Fruit fly (Drosophila melanogaster) whole organism, embryonic: ENCODE data around the gene CG14207.

ENCODE experiments used
- Blimp-1 ChIP-seq: fragments of 200-800 bp; sonication (Bioruptor generic); optimal IDR thresholded peaks from 3 replicates; lab custom pipeline; 2018; ENCODE audit warnings: missing biosample characterization, missing genetic modification characterization, mild to moderate bottlenecking, moderate library complexity, missing genetic modification reagents
- Bteb2 ChIP-seq: fragments of 200-800 bp; sonication (Bioruptor generic); optimal IDR thresholded peaks from 2 replicates; lab custom pipeline; 2016; ENCODE audit warnings: missing biosample characterization, missing genetic modification characterization
- CG10274 ChIP-seq: fragments of 200-800 bp; sonication (Bioruptor generic); optimal IDR thresholded peaks from 3 replicates; lab custom pipeline; 2017; ENCODE audit warnings: missing biosample characterization, mild to moderate bottlenecking, missing genetic modification characterization
- CG10565 ChIP-seq: fragments of 200-800 bp; sonication (Bioruptor generic); optimal IDR thresholded peaks from 3 replicates; lab custom pipeline; 2016; ENCODE audit warnings: missing biosample characterization, mild to moderate bottlenecking, missing genetic modification characterization
- CG10654 ChIP-seq: fragments of 200-800 bp; sonication (Bioruptor generic); optimal IDR thresholded peaks from 2 replicates; lab custom pipeline; 2016; ENCODE audit warnings: missing biosample characterization, missing genetic modification characterization
- CG11085 ChIP-seq: fragments of 200-800 bp; sonication (Bioruptor generic); IDR thresholded peaks from 2 replicates; pipeline ENCODE4 v1.3.6; 2022; ENCODE audit warnings: missing biosample characterization, missing genetic modification characterization
- CG12769 ChIP-seq: fragments of 200-800 bp; sonication (Bioruptor generic); optimal IDR thresholded peaks from 2 replicates; lab custom pipeline; 2019; ENCODE audit warnings: missing biosample characterization, mild to moderate bottlenecking, missing genetic modification characterization, moderate library complexity
- CG16779 ChIP-seq: fragments of 200-800 bp; sonication (Bioruptor generic); IDR thresholded peaks from 2 replicates; pipeline ENCODE4 v1.3.6; 2022; ENCODE audit warnings: missing biosample characterization, missing genetic modification characterization
- CG18599 ChIP-seq: fragments of 200-800 bp; sonication (Bioruptor generic); optimal IDR thresholded peaks from 3 replicates; lab custom pipeline; 2017; ENCODE audit warnings: missing biosample characterization, missing genetic modification characterization, mild to moderate bottlenecking, moderate library complexity, missing genetic modification reagents
- CG33557 ChIP-seq: fragments of 200-800 bp; sonication (Bioruptor generic); optimal IDR thresholded peaks from 2 replicates; lab custom pipeline; 2019; ENCODE audit warnings: missing biosample characterization, mild to moderate bottlenecking, missing genetic modification characterization, moderate library complexity
- CG3838 ChIP-seq: fragments of 200-800 bp; sonication (Bioruptor generic); optimal IDR thresholded peaks from 3 replicates; lab custom pipeline; 2016; ENCODE audit warnings: missing biosample characterization, missing genetic modification characterization
- CG4707 ChIP-seq: fragments of 200-800 bp; sonication (Bioruptor generic); optimal IDR thresholded peaks from 2 replicates; lab custom pipeline; 2018; ENCODE audit warnings: missing biosample characterization, mild to moderate bottlenecking, missing genetic modification characterization, moderate library complexity
- CG5180 ChIP-seq: fragments of 200-800 bp; sonication (Bioruptor generic); optimal IDR thresholded peaks from 3 replicates; lab custom pipeline; 2017; ENCODE audit warnings: missing biosample characterization, missing genetic modification characterization, mild to moderate bottlenecking, moderate library complexity, missing genetic modification reagents
- CG7786 ChIP-seq: fragments of 200-800 bp; sonication (Bioruptor generic); optimal IDR thresholded peaks from 2 replicates; lab custom pipeline; 2016; ENCODE audit warnings: missing biosample characterization, missing genetic modification characterization
- CG9609 ChIP-seq: fragments of 200-800 bp; sonication (Bioruptor generic); optimal IDR thresholded peaks from 3 replicates; lab custom pipeline; 2016; ENCODE audit warnings: missing biosample characterization, missing genetic modification characterization
- E2f2 ChIP-seq: fragments of 200-800 bp; sonication (Bioruptor generic); IDR thresholded peaks from 2 replicates; pipeline ENCODE4 v1.3.6; 2022; ENCODE audit warnings: missing biosample characterization, missing genetic modification characterization
- Gsc ChIP-seq: fragments of 200-800 bp; sonication (Bioruptor generic); IDR thresholded peaks from 2 replicates; pipeline ENCODE4 v1.3.6; 2022; ENCODE audit warnings: missing biosample characterization, missing genetic modification characterization
- Gug ChIP-seq: fragments of 200-800 bp; sonication (Bioruptor generic); IDR thresholded peaks from 4 replicates; pipeline ENCODE4 v1.3.6; 2022; ENCODE audit warnings: missing biosample characterization, missing genetic modification characterization
- HLH3B ChIP-seq: fragments of 200-800 bp; sonication (Bioruptor generic); IDR thresholded peaks from 2 replicates; pipeline ENCODE4 v1.3.6; 2022; ENCODE audit warnings: missing biosample characterization, missing genetic modification characterization
- HmgD ChIP-seq: fragments of 200-800 bp; sonication (Bioruptor generic); optimal IDR thresholded peaks from 3 replicates; lab custom pipeline; 2016; ENCODE audit warnings: missing biosample characterization, missing genetic modification characterization
- MBD-R2 ChIP-seq: fragments of 200-800 bp; sonication (Bioruptor generic); IDR thresholded peaks from 2 replicates; pipeline ENCODE4 v1.3.6; 2022; ENCODE audit warnings: missing biosample characterization, missing genetic modification characterization
- Oli ChIP-seq: fragments of 200-800 bp; sonication (Bioruptor generic); optimal IDR thresholded peaks from 2 replicates; lab custom pipeline; 2018; ENCODE audit warnings: missing biosample characterization, mild to moderate bottlenecking, missing genetic modification characterization, moderate library complexity
- Rx ChIP-seq: fragments of 200-800 bp; sonication (Bioruptor generic); IDR thresholded peaks from 2 replicates; pipeline ENCODE4 v1.3.6; 2022; ENCODE audit warnings: missing biosample characterization, missing genetic modification characterization
- Six4 ChIP-seq: fragments of 200-800 bp; sonication (Bioruptor generic); optimal IDR thresholded peaks from 2 replicates; lab custom pipeline; 2016; ENCODE audit warnings: missing biosample characterization, missing genetic modification characterization
- Xbp1 ChIP-seq: fragments of 200-800 bp; sonication (Bioruptor generic); optimal IDR thresholded peaks from 3 replicates; lab custom pipeline; 2016; ENCODE audit warnings: missing biosample characterization, mild to moderate bottlenecking, missing genetic modification characterization
- Xrp1 ChIP-seq: fragments of 200-800 bp; sonication (Bioruptor generic); IDR thresholded peaks from 2 replicates; pipeline ENCODE4 v1.3.6; 2022; ENCODE audit warnings: missing biosample characterization, missing genetic modification characterization
- amos ChIP-seq: fragments of 200-800 bp; sonication (Bioruptor generic); IDR thresholded peaks from 2 replicates; pipeline ENCODE4 v1.3.6; 2022; ENCODE audit warnings: missing biosample characterization, missing genetic modification characterization; ENCODE audit not compliant: partially characterized antibody
- ap ChIP-seq: fragments of 200-800 bp; sonication (Bioruptor generic); IDR thresholded peaks from 2 replicates; pipeline ENCODE4 v1.3.6; 2022; ENCODE audit warnings: missing biosample characterization, missing genetic modification characterization
- bbx ChIP-seq: fragments of 200-800 bp; sonication (Bioruptor generic); IDR thresholded peaks from 2 replicates; pipeline ENCODE4 v1.3.6; 2022; ENCODE audit warnings: missing biosample characterization, missing genetic modification characterization; ENCODE audit not compliant: partially characterized antibody
- btn ChIP-seq: fragments of 200-800 bp; sonication (Bioruptor generic); optimal IDR thresholded peaks from 2 replicates; lab custom pipeline; 2016; ENCODE audit warnings: missing biosample characterization, missing genetic modification characterization
- cg ChIP-seq: fragments of 200-800 bp; sonication (Bioruptor generic); optimal IDR thresholded peaks from 3 replicates; lab custom pipeline; 2019; ENCODE audit warnings: missing biosample characterization, mild to moderate bottlenecking, missing genetic modification characterization, moderate library complexity
- chn ChIP-seq: fragments of 200-800 bp; sonication (Bioruptor generic); optimal IDR thresholded peaks from 2 replicates; lab custom pipeline; 2016; ENCODE audit warnings: missing biosample characterization, missing genetic modification characterization
- crol ChIP-seq: fragments of 200-800 bp; sonication (Bioruptor generic); IDR thresholded peaks from 2 replicates; pipeline ENCODE4 v1.3.6; 2022; ENCODE audit warnings: missing biosample characterization, missing genetic modification characterization
- eve ChIP-seq, 2 experiments: fragments of >200 bp; optimal IDR thresholded peaks; 2 replicates each; lab custom pipeline; 2017; ENCODE audit warnings: missing biosample characterization in 2 of 2, missing genetic modification characterization in 2 of 2
- fu2 ChIP-seq: fragments of 200-800 bp; sonication (Bioruptor generic); optimal IDR thresholded peaks from 2 replicates; lab custom pipeline; 2016; ENCODE audit warnings: missing biosample characterization, missing genetic modification characterization
- gce ChIP-seq: fragments of 200-800 bp; sonication (Bioruptor generic); IDR thresholded peaks from 3 replicates; pipeline ENCODE4 v1.3.6; 2022; ENCODE audit warnings: missing biosample characterization, missing genetic modification characterization
- ham ChIP-seq: fragments of 200-800 bp; sonication (Bioruptor generic); IDR thresholded peaks from 2 replicates; pipeline ENCODE4 v1.3.6; 2022; ENCODE audit warnings: missing biosample characterization, missing genetic modification characterization
- her ChIP-seq: fragments of 200-800 bp; sonication (Bioruptor generic); optimal IDR thresholded peaks from 2 replicates; lab custom pipeline; 2016; ENCODE audit warnings: missing biosample characterization, missing genetic modification characterization
- mam ChIP-seq: fragments of 200-800 bp; sonication (Bioruptor generic); optimal IDR thresholded peaks from 3 replicates; lab custom pipeline; 2016; ENCODE audit warnings: missing biosample characterization, missing genetic modification characterization
- nmo ChIP-seq: fragments of 200-800 bp; sonication (Bioruptor generic); optimal IDR thresholded peaks from 2 replicates; lab custom pipeline; 2018; ENCODE audit warnings: missing biosample characterization, mild to moderate bottlenecking, missing genetic modification characterization, moderate library complexity
- phol ChIP-seq: fragments of 200-800 bp; sonication (Bioruptor generic); optimal IDR thresholded peaks from 3 replicates; lab custom pipeline; 2018; ENCODE audit warnings: missing biosample characterization, mild to moderate bottlenecking, missing genetic modification characterization, moderate library complexity
- pros ChIP-seq: fragments of 200-800 bp; sonication (Bioruptor generic); optimal IDR thresholded peaks from 3 replicates; lab custom pipeline; 2019; ENCODE audit warnings: missing biosample characterization, mild to moderate bottlenecking, missing genetic modification characterization, moderate library complexity
- sc ChIP-seq, 3 experiments: fragments of >200 bp in 2 of 3; fragments of 200-800 bp in 1 of 3; sonication (Bioruptor generic) in 1 of 3; optimal IDR thresholded peaks; 2 replicates in 2 of 3; 3 replicates in 1 of 3; lab custom pipeline; 2017; ENCODE audit warnings: mild to moderate bottlenecking in 1 of 3, missing biosample characterization in 1 of 3, missing genetic modification characterization in 1 of 3, missing genetic modification reagents in 1 of 3
- slp2 ChIP-seq: fragments of 200-800 bp; sonication (Bioruptor generic); optimal IDR thresholded peaks from 2 replicates; lab custom pipeline; 2016; ENCODE audit warnings: missing biosample characterization, missing genetic modification characterization
- so ChIP-seq: fragments of 200-800 bp; sonication (Bioruptor generic); IDR thresholded peaks from 3 replicates; pipeline ENCODE4 v1.3.6; 2022; ENCODE audit warnings: missing biosample characterization, missing genetic modification characterization
- tap ChIP-seq: fragments of 200-800 bp; optimal IDR thresholded peaks from 3 replicates; lab custom pipeline; 2019; ENCODE audit warnings: missing biosample characterization, mild to moderate bottlenecking, missing genetic modification characterization, moderate library complexity
- tgo ChIP-seq: fragments of 200-800 bp; sonication (Bioruptor generic); IDR thresholded peaks from 3 replicates; pipeline ENCODE4 v1.3.6; 2022; ENCODE audit warnings: missing biosample characterization, missing genetic modification characterization
- z ChIP-seq: fragments of 200-800 bp; sonication (Bioruptor generic); IDR thresholded peaks from 3 replicates; pipeline ENCODE4 v1.3.6; 2022; ENCODE audit warnings: missing biosample characterization, missing genetic modification characterization
- zen2 ChIP-seq: fragments of 200-800 bp; sonication (Bioruptor generic); IDR thresholded peaks from 3 replicates; pipeline ENCODE4 v1.3.6; 2022; ENCODE audit warnings: missing biosample characterization, missing genetic modification characterization; ENCODE audit not compliant: partially characterized antibody

CG14207 gene

DNA sequence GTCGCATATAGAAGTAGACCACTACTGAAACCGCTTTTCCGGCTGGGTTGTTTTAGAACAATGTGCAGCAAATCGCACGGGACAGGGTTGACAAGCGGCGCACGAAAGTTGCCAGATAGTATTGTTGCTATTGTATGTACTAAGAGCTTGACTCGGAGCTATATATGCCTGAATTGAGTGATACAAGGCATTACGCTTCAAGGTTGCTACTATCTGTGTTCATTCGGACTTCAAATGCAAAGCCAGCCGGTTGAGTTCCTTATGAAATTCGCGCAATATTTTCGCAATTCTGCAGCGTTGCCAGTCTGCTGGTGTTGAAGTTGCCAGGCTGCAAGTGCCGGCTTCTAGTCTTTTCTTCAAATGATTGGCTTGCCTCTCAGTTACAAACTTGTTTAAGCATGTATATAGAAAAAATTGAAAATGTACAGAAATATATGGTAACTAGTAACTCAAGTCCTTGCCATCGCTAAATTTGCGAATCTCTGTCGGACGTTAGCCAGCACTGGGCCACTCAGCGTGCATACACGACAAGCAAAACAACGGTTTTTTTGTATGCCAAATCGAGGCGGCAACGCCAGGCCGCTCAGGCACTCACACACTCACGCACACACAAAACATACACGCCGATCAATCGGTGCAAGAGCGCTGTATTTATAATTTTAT is 46.9 kb downstream of the CG14207 start, which contains the start of the genes Ranbp21 and Elys (continued):
- peak; percentile 5 for TF ChIP-seq btn
- peak; percentile 53 for TF ChIP-seq slp2 (GFP tag; lab: Kevin White, UChicago)
- peak; percentile 59 for TF ChIP-seq phol
- TF ChIP-seq bbx (GFP tag; lab: Robert Waterston, UW), result 0 out of 2 replicates have a peak, but pooled peaks have one; percentile 12
- TF ChIP-seq CG33557 (GFP tag; lab: Kevin White, UChicago), result peak; percentile 7
- TF ChIP-seq eve (GFP tag; optimal IDR thresholded peaks at IDR 0.05; lab: Kevin White, UChicago), result no peak
- TF ChIP-seq ap (GFP tag; lab: Robert Waterston, UW), result no peak; the same call in 1 of the 2 replicates
- peak; percentile 56 for TF ChIP-seq CG7786 (GFP tag; lab: Kevin White, UChicago)
- TF ChIP-seq z (GFP tag; lab: Robert Waterston, UW), result no peak
- no peak for TF ChIP-seq CG3838 (GFP tag; lab: Kevin White, UChicago)
- peak; percentile 59 for TF ChIP-seq chn (GFP tag; lab: Kevin White, UChicago)
- TF ChIP-seq CG11085 (GFP tag; lab: Robert Waterston, UW), result 0 out of 2 replicates have a peak, but pooled peaks have one; percentile 9
- peak; percentile 65 for TF ChIP-seq fu2 (GFP tag; lab: Kevin White, UChicago)
- TF ChIP-seq Rx (GFP tag; lab: Robert Waterston, UW), result peak; percentile 57
- TF ChIP-seq MBD-R2 (GFP tag; lab: Robert Waterston, UW), result peak; percentile 68
- TF ChIP-seq sc (optimal IDR thresholded peaks at IDR 0.05; lab: Kevin White, UChicago), result no peak
- TF ChIP-seq sc (GFP tag; optimal IDR thresholded peaks at IDR 0.05; lab: Kevin White, UChicago), result no peak
- TF ChIP-seq amos (GFP tag; lab: Robert Waterston, UW), result peak; percentile 55; the same call in 1 of the 2 replicates
- TF ChIP-seq gce (GFP tag; lab: Robert Waterston, UW), result no peak
- TF ChIP-seq Six4 (GFP tag; lab: Kevin White, UChicago), result peak; percentile 16
- no peak for TF ChIP-seq ham (GFP tag; lab: Robert Waterston, UW)
- peak; percentile 69 for TF ChIP-seq cg (GFP tag; lab: Kevin White, UChicago)
- no peak for TF ChIP-seq crol (GFP tag; lab: Robert Waterston, UW)
- no peak for TF ChIP-seq CG10654
- TF ChIP-seq CG10565 (GFP tag; lab: Kevin White, UChicago), result no peak
- no peak for TF ChIP-seq CG4707 (GFP tag; lab: Kevin White, UChicago)
- TF ChIP-seq Bteb2 (GFP tag; lab: Kevin White, UChicago), result peak; percentile 30
- no peak for TF ChIP-seq Gsc
- peak; percentile 67 for TF ChIP-seq Xbp1 (GFP tag; lab: Kevin White, UChicago)
- no peak for TF ChIP-seq zen2 (GFP tag; lab: Robert Waterston, UW)
- TF ChIP-seq CG10274 (GFP tag; lab: Kevin White, UChicago), result no peak
- peak; percentile 44; the same call in 1 of the 3 replicates for TF ChIP-seq tgo (GFP tag; lab: Robert Waterston, UW)
- TF ChIP-seq nmo (GFP tag; lab: Kevin White, UChicago), result peak; percentile 72
- no peak for TF ChIP-seq CG18599 (GFP tag; lab: Kevin White, UChicago)
- peak; percentile 40 for TF ChIP-seq HmgD (GFP tag; lab: Kevin White, UChicago)
- no peak for TF ChIP-seq so (GFP tag; lab: Robert Waterston, UW)
- TF ChIP-seq pros (GFP tag; lab: Kevin White, UChicago), result no peak
- peak; percentile 69; the same call in 3 of the 4 replicates for TF ChIP-seq Gug (GFP tag; lab: Robert Waterston, UW)
- TF ChIP-seq HLH3B (GFP tag; lab: Robert Waterston, UW), result peak; percentile 25; the same call in 1 of the 2 replicates
- peak; percentile 60 for TF ChIP-seq Xrp1
- no peak for TF ChIP-seq CG16779 (GFP tag; lab: Robert Waterston, UW)
- no peak for TF ChIP-seq CG5180 (GFP tag; lab: Kevin White, UChicago)
- TF ChIP-seq her, result peak; percentile 14
- no peak for TF ChIP-seq CG12769
- peak; percentile 61 for TF ChIP-seq E2f2 (GFP tag; lab: Robert Waterston, UW)
- peak; percentile 71 for TF ChIP-seq CG9609 (GFP tag; lab: Kevin White, UChicago)
- TF ChIP-seq mam (GFP tag; lab: Kevin White, UChicago), result peak; percentile 66
- TF ChIP-seq tap (tag; lab: Kevin White, UChicago), result no peak
- no peak for TF ChIP-seq Oli (tag; lab: Kevin White, UChicago)
- no peak for TF ChIP-seq Blimp-1
